Fruit fly (Drosophila melanogaster) whole organism, pupa: ENCODE data around the gene yellow-g2.

Source experiments
- CG9948 ChIP-seq: fragments of 200-800 bp; sonication (Bioruptor generic); optimal IDR thresholded peaks from 2 replicates; lab custom pipeline; 2018; ENCODE audit warnings: missing biosample characterization, mild to moderate bottlenecking, missing genetic modification characterization, moderate library complexity
- Pif1A ChIP-seq: fragments of 200-800 bp; sonication (Bioruptor generic); optimal IDR thresholded peaks from 3 replicates; lab custom pipeline; 2016; ENCODE audit warnings: missing biosample characterization, missing genetic modification characterization
- gl ChIP-seq: fragments of 200-800 bp; sonication (Bioruptor generic); optimal IDR thresholded peaks from 2 replicates; lab custom pipeline; 2018; ENCODE audit warnings: missing biosample characterization, mild to moderate bottlenecking, missing genetic modification characterization

DNA sequence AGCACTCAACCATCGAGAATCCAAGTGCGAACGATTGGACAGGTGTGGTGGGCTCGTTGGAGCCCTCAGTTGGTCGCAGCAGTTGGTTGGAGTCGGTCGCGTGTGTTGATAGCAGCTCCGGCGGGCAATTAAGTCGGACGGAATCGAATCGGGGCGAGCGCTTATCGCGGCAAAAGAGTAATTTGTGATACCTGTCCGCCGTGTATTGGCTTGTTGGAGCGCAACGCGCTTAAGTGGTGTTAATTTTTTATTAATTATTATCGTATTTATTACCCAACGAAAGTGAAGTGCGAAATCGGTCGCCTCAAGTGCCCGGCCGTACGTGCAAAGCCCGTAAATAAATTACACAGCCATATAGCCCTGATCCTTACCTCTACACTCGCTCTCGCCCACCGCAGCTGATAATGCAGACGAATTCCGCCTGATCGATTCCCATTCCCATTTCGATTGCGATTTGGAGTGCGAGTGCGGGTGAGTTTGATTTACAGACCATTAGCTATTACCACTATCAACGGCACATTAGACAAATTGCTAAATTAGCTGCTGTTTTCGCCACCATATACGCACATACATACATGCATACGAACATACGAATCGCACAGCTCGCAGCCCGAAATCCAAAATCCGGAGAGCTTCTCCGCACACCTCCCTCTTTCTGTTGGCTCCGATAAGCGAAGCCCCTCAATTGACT, 38.7 kb upstream of the yellow-g2 start, which contains the start of gene ACXD:
- TF ChIP-seq gl (no peak), Pif1A (GFP tag; lab: Kevin White, UChicago) (no peak), CG9948 (tag; lab: Kevin White, UChicago) (no peak)
